Worm (Caenorhabditis elegans) whole organism, L1 larva: Measurements from ENCODE around the gene srt-30.

Experiments used
- aly-2 ChIP-seq: fragments of 150-350 bp; optimal IDR thresholded peaks from 2 replicates; lab custom pipeline; 2014; ENCODE audit warnings: missing biosample characterization, missing genetic modification characterization
- ceh-82 ChIP-seq, 3 experiments: fragments of 150-350 bp in 1 of 3; sonication (generic microtip) in 2 of 3; optimal IDR thresholded peaks; 2 replicates each; lab custom pipeline; 2014 to 2017; ENCODE audit warnings: missing biosample characterization in 3 of 3, missing genetic modification characterization in 3 of 3
- elt-3 ChIP-seq, 6 experiments: fragments of 150-350 bp in 1 of 6; sonication (generic microtip); optimal IDR thresholded peaks; 2 replicates each; lab custom pipeline; 2017 to 2018; ENCODE audit warnings: missing biosample characterization in 6 of 6, missing genetic modification characterization in 6 of 6, inconsistent platforms in 1 of 6
- lin-13 ChIP-seq: fragments of 150-350 bp; optimal IDR thresholded peaks from 2 replicates; lab custom pipeline; 2014; ENCODE audit warnings: missing biosample characterization, missing genetic modification reagents, missing genetic modification characterization
- nhr-12 ChIP-seq: sonication (generic microtip); optimal IDR thresholded peaks from 2 replicates; lab custom pipeline; 2017; ENCODE audit warnings: missing biosample characterization, missing genetic modification characterization
- nhr-237 ChIP-seq: fragments of 150-350 bp; optimal IDR thresholded peaks from 2 replicates; lab custom pipeline; 2014; ENCODE audit warnings: missing biosample characterization, missing genetic modification characterization
- nhr-90 ChIP-seq: sonication (generic microtip); optimal IDR thresholded peaks from 2 replicates; lab custom pipeline; 2016; ENCODE audit warnings: mild to moderate bottlenecking, missing genetic modification characterization, missing compliant biosample characterization; ENCODE audit not compliant: poor library complexity
- snpc-4 ChIP-seq: fragments of 150-350 bp; optimal IDR thresholded peaks from 2 replicates; lab custom pipeline; 2014; ENCODE audit warnings: missing biosample characterization, missing genetic modification characterization

ce11 chrV:3773618-3774017 is 26.7 kb downstream of the srt-30 start:
- no peak for TF ChIP-seq nhr-90 (tag; lab: Kevin White, UChicago)
- TF ChIP-seq nhr-12 (tag; lab: Kevin White, UChicago), result no peak
- TF ChIP-seq elt-3 (tag; optimal IDR thresholded peaks at IDR 0.05; lab: Kevin White, UChicago), result no peak
- TF ChIP-seq snpc-4 (tag; lab: Kevin White, UChicago), result no peak
- TF ChIP-seq lin-13, result no peak
- no peak for TF ChIP-seq aly-2 (tag; lab: Kevin White, UChicago)
- no peak for TF ChIP-seq ceh-82 (tag; optimal IDR thresholded peaks at IDR 0.05; lab: Kevin White, UChicago)
- no peak for TF ChIP-seq nhr-237 (tag; lab: Kevin White, UChicago)
